Fruit fly (Drosophila melanogaster) whole organism, embryonic: ENCODE measurements around the gene Rab30.

Source experiments
- ATbp ChIP-seq: fragments of 200-800 bp; sonication (Bioruptor generic); optimal IDR thresholded peaks from 2 replicates; lab custom pipeline; 2017; ENCODE audit warnings: missing biosample characterization, mild to moderate bottlenecking, missing genetic modification characterization, missing genetic modification reagents
- Atf-2 ChIP-seq: fragments of 200-800 bp; sonication (Bioruptor generic); optimal IDR thresholded peaks from 2 replicates; lab custom pipeline; 2016; ENCODE audit warnings: missing biosample characterization, missing genetic modification characterization
- Atf6 ChIP-seq: fragments of 200-800 bp; sonication (Bioruptor generic); IDR thresholded peaks from 2 replicates; pipeline ENCODE4 v1.3.6; 2022; ENCODE audit warnings: missing biosample characterization, missing genetic modification characterization
- Bgb ChIP-seq: fragments of 200-800 bp; sonication (Bioruptor generic); IDR thresholded peaks from 2 replicates; pipeline ENCODE4 v1.3.6; 2022; ENCODE audit warnings: missing biosample characterization, missing genetic modification characterization; ENCODE audit not compliant: partially characterized antibody
- CG10959 ChIP-seq: fragments of 200-800 bp; sonication (Bioruptor generic); IDR thresholded peaks from 2 replicates; pipeline ENCODE4 v1.3.6; 2022; ENCODE audit warnings: missing biosample characterization, missing genetic modification characterization
- CG11085 ChIP-seq: fragments of 200-800 bp; sonication (Bioruptor generic); IDR thresholded peaks from 2 replicates; pipeline ENCODE4 v1.3.6; 2022; ENCODE audit warnings: missing biosample characterization, missing genetic modification characterization
- CG11560 ChIP-seq: fragments of 200-800 bp; sonication (Bioruptor generic); IDR thresholded peaks from 3 replicates; pipeline ENCODE4 v1.3.6; 2022; ENCODE audit warnings: missing biosample characterization, missing genetic modification characterization
- CG12219 ChIP-seq: fragments of 200-800 bp; sonication (Bioruptor generic); optimal IDR thresholded peaks from 3 replicates; lab custom pipeline; 2018; ENCODE audit warnings: missing biosample characterization, mild to moderate bottlenecking, missing genetic modification characterization
- CG1792 ChIP-seq: fragments of 200-800 bp; sonication (Bioruptor generic); optimal IDR thresholded peaks from 2 replicates; lab custom pipeline; 2016; ENCODE audit warnings: missing biosample characterization, missing genetic modification characterization
- CG18599 ChIP-seq: fragments of 200-800 bp; sonication (Bioruptor generic); optimal IDR thresholded peaks from 3 replicates; lab custom pipeline; 2017; ENCODE audit warnings: missing biosample characterization, missing genetic modification characterization, mild to moderate bottlenecking, moderate library complexity, missing genetic modification reagents
- CG2712 ChIP-seq: fragments of 200-800 bp; optimal IDR thresholded peaks from 3 replicates; lab custom pipeline; 2019; ENCODE audit warnings: missing biosample characterization, mild to moderate bottlenecking, missing genetic modification characterization, moderate library complexity
- CG32767 ChIP-seq: fragments of 200-800 bp; sonication (Bioruptor generic); IDR thresholded peaks from 2 replicates; pipeline ENCODE4 v1.3.6; 2022; ENCODE audit warnings: missing biosample characterization, missing genetic modification characterization
- CG4404 ChIP-seq: fragments of 200-800 bp; sonication (Bioruptor generic); IDR thresholded peaks from 2 replicates; pipeline ENCODE4 v1.3.6; 2022; ENCODE audit warnings: missing biosample characterization, missing genetic modification characterization
- CG5245 ChIP-seq: fragments of 200-800 bp; sonication (Bioruptor generic); optimal IDR thresholded peaks from 3 replicates; lab custom pipeline; 2016; ENCODE audit warnings: missing biosample characterization, missing genetic modification characterization
- CG6813 ChIP-seq: fragments of 200-800 bp; sonication (Bioruptor generic); optimal IDR thresholded peaks from 2 replicates; lab custom pipeline; 2017; ENCODE audit warnings: missing biosample characterization, missing genetic modification characterization, mild to moderate bottlenecking, moderate library complexity, missing genetic modification reagents
- CG6854 ChIP-seq: fragments of 200-800 bp; sonication (Bioruptor generic); optimal IDR thresholded peaks from 3 replicates; lab custom pipeline; 2017; ENCODE audit warnings: missing biosample characterization, mild to moderate bottlenecking, missing genetic modification characterization
- CG9817 ChIP-seq: fragments of 200-800 bp; sonication (Bioruptor generic); optimal IDR thresholded peaks from 2 replicates; lab custom pipeline; 2018; ENCODE audit warnings: missing biosample characterization, mild to moderate bottlenecking, missing genetic modification characterization, moderate library complexity
- CHES-1-like ChIP-seq: fragments of 200-800 bp; sonication (Bioruptor generic); optimal IDR thresholded peaks from 2 replicates; lab custom pipeline; 2016; ENCODE audit warnings: missing biosample characterization, missing genetic modification characterization
- Dbx ChIP-seq: fragments of 200-800 bp; sonication (Bioruptor generic); IDR thresholded peaks from 3 replicates; pipeline ENCODE4 v1.3.6; 2022; ENCODE audit warnings: missing biosample characterization, missing genetic modification characterization
- Dip3 ChIP-seq: fragments of 200-800 bp; sonication (Bioruptor generic); optimal IDR thresholded peaks from 3 replicates; lab custom pipeline; 2016; ENCODE audit warnings: missing biosample characterization, missing genetic modification characterization
- Elba2 ChIP-seq: fragments of 200-800 bp; sonication (Bioruptor generic); optimal IDR thresholded peaks from 3 replicates; lab custom pipeline; 2016; ENCODE audit warnings: missing biosample characterization, missing genetic modification characterization
- GATAe ChIP-seq: fragments of 200-800 bp; sonication (Bioruptor generic); conservative IDR thresholded peaks from 2 replicates; pipeline ENCODE4 v1.3.6; 2022; ENCODE audit warnings: missing biosample characterization, missing genetic modification characterization
- Gug ChIP-seq: fragments of 200-800 bp; sonication (Bioruptor generic); IDR thresholded peaks from 4 replicates; pipeline ENCODE4 v1.3.6; 2022; ENCODE audit warnings: missing biosample characterization, missing genetic modification characterization
- Mrtf ChIP-seq: fragments of 200-800 bp; sonication (Bioruptor generic); IDR thresholded peaks from 3 replicates; pipeline ENCODE4 v1.3.6; 2022; ENCODE audit warnings: missing biosample characterization, missing genetic modification characterization
- NC2α ChIP-seq: fragments of 200-800 bp; sonication (Bioruptor generic); optimal IDR thresholded peaks from 2 replicates; lab custom pipeline; 2016; ENCODE audit warnings: missing biosample characterization, missing genetic modification characterization
- Nf-YC ChIP-seq: fragments of 200-800 bp; optimal IDR thresholded peaks from 3 replicates; lab custom pipeline; 2019; ENCODE audit warnings: missing biosample characterization, mild to moderate bottlenecking, missing genetic modification characterization, moderate library complexity
- Side ChIP-seq: fragments of 200-800 bp; sonication (Bioruptor generic); optimal IDR thresholded peaks from 2 replicates; lab custom pipeline; 2016; ENCODE audit warnings: missing biosample characterization, missing genetic modification characterization
- Sox102F ChIP-seq: fragments of 200-800 bp; sonication (Bioruptor generic); optimal IDR thresholded peaks from 2 replicates; lab custom pipeline; 2018; ENCODE audit warnings: missing biosample characterization, mild to moderate bottlenecking, missing genetic modification characterization, moderate library complexity
- TFAM ChIP-seq: fragments of 200-800 bp; sonication (Bioruptor generic); optimal IDR thresholded peaks from 2 replicates; lab custom pipeline; 2017; ENCODE audit warnings: missing biosample characterization, missing genetic modification characterization, inconsistent platforms
- ab ChIP-seq: fragments of 200-800 bp; sonication (Bioruptor generic); optimal IDR thresholded peaks from 2 replicates; lab custom pipeline; 2016; ENCODE audit warnings: missing biosample characterization, missing genetic modification characterization
- br ChIP-seq: fragments of >200 bp; optimal IDR thresholded peaks from 2 replicates; lab custom pipeline; 2017
- chn ChIP-seq: fragments of 200-800 bp; sonication (Bioruptor generic); optimal IDR thresholded peaks from 2 replicates; lab custom pipeline; 2016; ENCODE audit warnings: missing biosample characterization, missing genetic modification characterization
- crc ChIP-seq: fragments of 200-800 bp; sonication (Bioruptor generic); optimal IDR thresholded peaks from 2 replicates; lab custom pipeline; 2016; ENCODE audit warnings: missing biosample characterization, missing genetic modification characterization
- dan ChIP-seq: fragments of 200-800 bp; sonication (Bioruptor generic); IDR thresholded peaks from 2 replicates; pipeline ENCODE4 v1.3.6; 2022; ENCODE audit warnings: missing biosample characterization, missing genetic modification characterization
- dm ChIP-seq: fragments of 200-800 bp; sonication (Bioruptor generic); optimal IDR thresholded peaks from 3 replicates; lab custom pipeline; 2016; ENCODE audit warnings: missing biosample characterization, missing genetic modification characterization
- her ChIP-seq: fragments of 200-800 bp; sonication (Bioruptor generic); optimal IDR thresholded peaks from 2 replicates; lab custom pipeline; 2016; ENCODE audit warnings: missing biosample characterization, missing genetic modification characterization
- hkb ChIP-seq, 2 experiments: fragments of 200-800 bp in 1 of 2; fragments of >200 bp in 1 of 2; sonication (Bioruptor generic) in 1 of 2; IDR thresholded peaks in 1 of 2; optimal IDR thresholded peaks in 1 of 2; 2 replicates each; pipeline versions ENCODE4 v1.3.6 to Lab custom; 2017 to 2022; ENCODE audit warnings: missing biosample characterization in 1 of 2, missing genetic modification characterization in 1 of 2
- kni ChIP-seq: fragments of 200-800 bp; sonication (Bioruptor generic); optimal IDR thresholded peaks from 3 replicates; lab custom pipeline; 2017; ENCODE audit warnings: mild to moderate bottlenecking, missing biosample characterization, missing genetic modification reagents, missing genetic modification characterization
- knrl ChIP-seq: fragments of 200-800 bp; sonication (Bioruptor generic); IDR thresholded peaks from 3 replicates; pipeline ENCODE4 v1.3.6; 2022; ENCODE audit warnings: missing biosample characterization, missing genetic modification characterization; ENCODE audit not compliant: partially characterized antibody
- lov ChIP-seq, 2 experiments: fragments of 200-800 bp in 1 of 2; fragments of >200 bp in 1 of 2; sonication (Bioruptor generic) in 1 of 2; IDR thresholded peaks in 1 of 2; optimal IDR thresholded peaks in 1 of 2; 2 replicates in 1 of 2; 3 replicates in 1 of 2; pipeline versions ENCODE4 v1.3.6 to Lab custom; 2017 to 2022; ENCODE audit warnings: missing biosample characterization in 1 of 2, missing genetic modification characterization in 1 of 2
- maf-S ChIP-seq: fragments of 200-800 bp; sonication (Bioruptor generic); optimal IDR thresholded peaks from 2 replicates; lab custom pipeline; 2016; ENCODE audit warnings: missing biosample characterization, missing genetic modification characterization
- mirr ChIP-seq: fragments of 200-800 bp; sonication (Bioruptor generic); optimal IDR thresholded peaks from 3 replicates; lab custom pipeline; 2018; ENCODE audit warnings: missing biosample characterization, mild to moderate bottlenecking, missing genetic modification characterization
- nerfin-1 ChIP-seq: fragments of 200-800 bp; sonication (Bioruptor generic); optimal IDR thresholded peaks from 3 replicates; lab custom pipeline; 2019; ENCODE audit warnings: missing biosample characterization, mild to moderate bottlenecking, missing genetic modification characterization, moderate library complexity
- nom ChIP-seq: fragments of 200-800 bp; sonication (Bioruptor generic); optimal IDR thresholded peaks from 2 replicates; lab custom pipeline; 2017; ENCODE audit warnings: missing biosample characterization, missing genetic modification characterization, mild to moderate bottlenecking, moderate library complexity, missing genetic modification reagents
- onecut ChIP-seq: fragments of 200-800 bp; sonication (Bioruptor generic); IDR thresholded peaks from 2 replicates; pipeline ENCODE4 v1.3.6; 2022; ENCODE audit warnings: missing biosample characterization, missing genetic modification characterization
- otp ChIP-seq: fragments of 200-800 bp; sonication (Bioruptor generic); IDR thresholded peaks from 3 replicates; pipeline ENCODE4, ENCODE4 v1.3.6; 2022; ENCODE audit warnings: missing biosample characterization, missing genetic modification characterization
- pros ChIP-seq: fragments of 200-800 bp; sonication (Bioruptor generic); optimal IDR thresholded peaks from 3 replicates; lab custom pipeline; 2019; ENCODE audit warnings: missing biosample characterization, mild to moderate bottlenecking, missing genetic modification characterization, moderate library complexity
- pum ChIP-seq: fragments of 200-800 bp; sonication (Bioruptor generic); optimal IDR thresholded peaks from 2 replicates; lab custom pipeline; 2016; ENCODE audit warnings: missing biosample characterization, missing genetic modification characterization
- row ChIP-seq: fragments of 200-800 bp; sonication (Bioruptor generic); IDR thresholded peaks from 3 replicates; pipeline ENCODE4 v1.3.6; 2022; ENCODE audit warnings: missing biosample characterization, missing genetic modification characterization
- tin ChIP-seq: fragments of 200-800 bp; sonication (Bioruptor generic); optimal IDR thresholded peaks from 3 replicates; lab custom pipeline; 2016; ENCODE audit warnings: missing biosample characterization, missing genetic modification characterization
- tio ChIP-seq: fragments of 200-800 bp; sonication (Bioruptor generic); optimal IDR thresholded peaks from 2 replicates; lab custom pipeline; 2017; ENCODE audit warnings: missing biosample characterization, missing genetic modification characterization, inconsistent platforms

Gene Rab30

DNA sequence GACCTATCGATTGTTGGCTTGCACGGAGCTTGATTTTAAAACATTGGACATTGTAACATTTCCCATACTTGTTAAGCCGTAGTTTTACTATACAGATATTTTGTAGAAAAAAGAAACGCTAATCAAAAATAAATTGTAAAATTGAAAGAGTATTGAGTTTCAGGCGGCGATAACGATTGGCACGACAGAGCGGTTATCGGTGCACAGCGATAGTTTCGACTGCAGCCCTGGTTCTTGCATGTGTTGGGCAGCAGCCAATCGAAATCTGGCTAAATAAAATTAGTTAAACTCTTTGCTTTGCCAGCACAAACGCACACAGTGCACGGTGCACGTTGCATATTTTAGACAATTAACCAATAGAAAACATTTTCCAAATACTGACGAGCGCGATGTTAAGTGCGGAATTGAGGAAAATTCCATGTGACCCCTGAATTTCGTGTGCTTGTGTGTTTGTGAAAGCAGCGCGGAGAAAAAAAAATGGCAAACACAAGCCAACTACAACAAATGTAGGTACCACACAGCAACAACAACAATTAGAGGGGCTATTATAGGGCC, 5.4 kb upstream of the Rab30 start, which contains the start of gene milt (continued):
- no peak for TF ChIP-seq CG5245
- TF ChIP-seq CHES-1-like = peak; percentile 0
- TF ChIP-seq br (lab: Kevin White, UChicago) = no peak
- no peak for TF ChIP-seq Gug (GFP tag; lab: Robert Waterston, UW)
- no peak for TF ChIP-seq chn (GFP tag; lab: Kevin White, UChicago)
- TF ChIP-seq CG6854 (GFP tag; lab: Kevin White, UChicago) = no peak
- TF ChIP-seq CG6813 (GFP tag; lab: Kevin White, UChicago) = no peak
- no peak for TF ChIP-seq Atf-2 (GFP tag; lab: Kevin White, UChicago)
- no peak for TF ChIP-seq CG18599 (GFP tag; lab: Kevin White, UChicago)
- TF ChIP-seq tin = no peak
- TF ChIP-seq lov (optimal IDR thresholded peaks at IDR 0.05; lab: Kevin White, UChicago) = no peak
- TF ChIP-seq lov (GFP tag; IDR thresholded peaks at IDR 0.05; lab: Robert Waterston, UW) = no peak
- no peak for TF ChIP-seq CG12219 (GFP tag; lab: Kevin White, UChicago)
- TF ChIP-seq otp = no peak
- TF ChIP-seq ATbp (GFP tag; lab: Kevin White, UChicago) = no peak
- no peak for TF ChIP-seq CG10959
- TF ChIP-seq nom (GFP tag; lab: Kevin White, UChicago) = no peak
- no peak for TF ChIP-seq dan (GFP tag; lab: Robert Waterston, UW)
- no peak for TF ChIP-seq ab (GFP tag; lab: Kevin White, UChicago)
- peak; percentile 83 for TF ChIP-seq dm (GFP tag; lab: Kevin White, UChicago)
- no peak for TF ChIP-seq Mrtf (GFP tag; lab: Robert Waterston, UW)
- TF ChIP-seq crc = no peak
- TF ChIP-seq her (GFP tag; lab: Kevin White, UChicago) = peak; percentile 5
- TF ChIP-seq maf-S (GFP tag; lab: Kevin White, UChicago) = no peak
- no peak for TF ChIP-seq Atf6
- TF ChIP-seq pros (GFP tag; lab: Kevin White, UChicago) = no peak
- no peak for TF ChIP-seq tio (GFP tag; lab: Kevin White, UChicago)
- TF ChIP-seq Dip3 (GFP tag; lab: Kevin White, UChicago) = no peak
- no peak for TF ChIP-seq Side (GFP tag; lab: Kevin White, UChicago)
- no peak for TF ChIP-seq CG4404 (GFP tag; lab: Robert Waterston, UW)
- peak; percentile 98 for TF ChIP-seq Nf-YC (tag; lab: Kevin White, UChicago)
- TF ChIP-seq row (GFP tag; lab: Robert Waterston, UW) = peak; percentile 37; the same call in 1 of the 3 replicates
- TF ChIP-seq CG1792 = peak; percentile 22
- TF ChIP-seq kni = peak; percentile 24
- TF ChIP-seq pum (GFP tag; lab: Kevin White, UChicago) = no peak
- TF ChIP-seq NC2α (GFP tag; lab: Kevin White, UChicago) = no peak
- TF ChIP-seq CG11085 = no peak
- peak; percentile 88 for TF ChIP-seq Bgb (GFP tag; lab: Robert Waterston, UW)
- no peak for TF ChIP-seq GATAe
- no peak for TF ChIP-seq CG11560
- TF ChIP-seq knrl = peak; percentile 81
- TF ChIP-seq CG2712 = peak; percentile 21
- TF ChIP-seq CG32767 (GFP tag; lab: Robert Waterston, UW) = no peak
- TF ChIP-seq CG9817 (tag; lab: Kevin White, UChicago) = no peak
- TF ChIP-seq Elba2 (GFP tag; lab: Kevin White, UChicago) = no peak
- no peak for TF ChIP-seq Sox102F (GFP tag; lab: Kevin White, UChicago)
- TF ChIP-seq TFAM (GFP tag; lab: Kevin White, UChicago) = no peak
- TF ChIP-seq nerfin-1 (tag; lab: Kevin White, UChicago) = peak; percentile 31
- no peak for TF ChIP-seq mirr (GFP tag; lab: Kevin White, UChicago)
- TF ChIP-seq onecut (GFP tag; lab: Robert Waterston, UW) = no peak
- TF ChIP-seq Dbx (GFP tag; lab: Robert Waterston, UW) = 0 out of 3 replicates have a peak, but pooled peaks have one; percentile 27
- no peak for TF ChIP-seq hkb (optimal IDR thresholded peaks at IDR 0.05; lab: Kevin White, UChicago)
- TF ChIP-seq hkb (GFP tag; IDR thresholded peaks at IDR 0.05; lab: Robert Waterston, UW) = peak; percentile 41; the same call in 1 of the 2 replicates
